Worm (Caenorhabditis elegans): ENCODE results near the gene tig-2.
"Not testable (repeated sequence)": the region's sequence is repeated elsewhere in the genome, so short reads cannot be mapped to it uniquely, and the experiment has no call there.

Gene tig-2

DNA sequence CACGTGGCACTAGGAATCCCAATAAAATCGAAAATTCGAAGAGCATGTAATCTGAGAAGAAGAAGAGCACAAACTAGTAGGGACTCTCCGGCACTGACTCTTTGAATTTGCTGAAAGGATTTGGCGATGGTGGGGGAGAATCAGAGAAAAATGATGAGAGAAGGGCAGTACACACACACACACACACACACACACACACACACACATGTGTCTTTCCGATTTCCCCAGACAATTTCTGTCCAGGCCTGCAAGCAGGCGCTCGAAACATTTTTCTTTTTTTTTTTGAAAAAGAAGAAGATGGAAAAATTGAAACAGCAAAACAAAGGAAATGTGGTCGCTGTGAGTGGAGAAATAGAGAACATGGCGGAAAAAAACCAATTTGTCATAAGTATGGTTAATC lies at the start of gene tig-2:
TSS of gene tig-2 (minus strand) at position 87 of the 400 bp plus-strand sequence.
- no peak for TF ChIP-seq unc-62 (GFP tag; optimal IDR thresholded peaks at IDR 0.05)

DNA sequence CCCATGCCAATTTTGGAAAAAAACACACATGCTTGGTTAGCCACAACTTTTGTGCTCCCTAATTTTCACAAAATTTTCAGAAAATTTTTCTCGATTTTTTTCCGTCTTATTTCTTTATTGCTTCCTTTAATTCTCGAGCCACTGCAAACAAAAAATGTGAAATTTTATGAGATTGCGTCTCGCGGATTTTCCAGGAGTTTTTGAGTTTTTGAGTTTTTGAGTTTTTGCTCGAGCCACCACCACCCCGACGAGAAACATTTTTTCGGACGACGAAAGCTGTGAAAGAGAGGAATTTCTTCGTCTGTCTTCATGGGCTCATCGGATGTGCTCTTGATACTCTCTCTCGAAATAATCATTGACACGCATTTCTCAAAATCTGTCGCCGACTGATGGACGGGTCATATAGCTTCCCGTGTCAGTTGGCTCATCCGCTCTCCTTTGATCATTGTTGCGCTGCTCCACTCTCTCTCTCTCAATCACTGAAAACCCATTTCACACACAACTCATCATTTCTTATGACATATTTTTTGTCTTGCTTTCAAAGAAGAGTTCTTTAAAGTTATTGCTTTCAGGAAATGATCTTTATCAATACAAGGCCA lies 47.5 kb upstream of the tig-2 start, which contains the start of gene C18G1.1:
TSS of gene C18G1.1 (plus strand) at position 573 of the 599 bp plus-strand sequence.
- TF ChIP-seq unc-62 (GFP tag; optimal IDR thresholded peaks at IDR 0.05): no peak

DNA sequence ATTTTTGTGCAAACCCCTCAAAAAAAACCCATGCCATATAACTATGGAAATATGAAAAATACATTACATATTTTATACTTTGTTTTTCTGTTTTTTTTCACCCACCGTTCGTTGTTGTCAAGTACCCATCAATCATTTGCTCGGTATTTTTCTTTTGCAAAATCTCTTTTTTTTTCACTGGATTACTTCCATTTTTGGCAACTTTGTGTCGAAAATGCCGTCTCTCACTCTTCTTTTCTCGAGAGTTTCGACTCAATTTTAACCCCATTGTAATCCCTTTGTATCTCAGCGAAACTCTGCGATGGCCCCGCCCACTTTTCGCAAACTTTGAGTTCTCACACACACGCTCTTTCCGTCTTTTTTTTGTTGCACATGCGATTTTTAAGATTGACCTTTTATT lies 45.2 kb upstream of the tig-2 start:
- no peak for TF ChIP-seq unc-62 (GFP tag; optimal IDR thresholded peaks at IDR 0.05)

DNA sequence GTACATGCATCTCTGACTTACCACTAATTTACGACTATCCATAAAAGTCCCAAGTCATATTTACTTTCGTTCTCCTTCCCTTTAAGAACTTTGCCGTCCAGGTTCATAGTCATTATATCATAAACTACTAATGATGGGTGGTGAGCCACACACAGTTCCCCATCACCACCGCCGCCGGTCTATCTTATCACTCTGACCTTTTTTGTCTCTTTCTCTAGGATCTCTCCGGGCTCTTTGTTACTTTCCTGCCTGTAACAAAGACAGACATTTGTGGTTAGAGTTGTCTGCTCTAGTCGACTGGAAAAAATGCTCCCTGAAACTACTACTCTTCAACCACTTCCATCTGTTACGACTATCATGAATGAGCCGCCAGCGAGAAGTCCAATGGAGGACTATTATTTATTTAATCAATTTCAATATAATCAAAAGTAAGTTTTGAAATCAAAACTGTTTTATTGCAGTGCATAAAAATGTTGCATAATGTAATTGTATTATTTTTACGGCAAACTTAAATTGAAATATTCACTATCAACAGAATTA lies 40.5 kb upstream of the tig-2 start, which contains the start of gene elt-7:
TSS of gene elt-7 (plus strand) at position 263 of the 540 bp plus-strand sequence.
- no peak for TF ChIP-seq unc-62 (GFP tag; optimal IDR thresholded peaks at IDR 0.05)

DNA sequence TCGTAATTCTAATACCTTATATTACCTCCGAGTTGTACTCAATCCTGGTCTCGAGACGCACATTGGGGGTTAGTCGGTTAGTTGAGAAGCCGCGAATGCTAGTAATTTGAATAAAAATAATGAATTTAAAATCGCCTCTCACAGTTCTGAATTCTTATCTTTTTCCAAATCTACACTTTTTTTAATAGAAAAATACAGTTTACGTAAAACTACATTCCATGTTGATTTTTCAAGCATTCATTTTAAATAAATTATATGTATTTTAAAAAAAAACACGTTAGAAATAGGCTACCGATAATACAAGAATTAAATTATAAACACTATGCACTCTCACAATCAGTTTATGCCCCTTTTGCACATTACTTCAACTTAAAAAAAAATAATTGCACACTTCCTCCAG lies 39.7 kb upstream of the tig-2 start, which contains the start of gene C18G1.9:
TSS of gene C18G1.9 (minus strand) at position 101 of the 400 bp plus-strand sequence.
- no peak for TF ChIP-seq unc-62 (GFP tag; optimal IDR thresholded peaks at IDR 0.05)

DNA sequence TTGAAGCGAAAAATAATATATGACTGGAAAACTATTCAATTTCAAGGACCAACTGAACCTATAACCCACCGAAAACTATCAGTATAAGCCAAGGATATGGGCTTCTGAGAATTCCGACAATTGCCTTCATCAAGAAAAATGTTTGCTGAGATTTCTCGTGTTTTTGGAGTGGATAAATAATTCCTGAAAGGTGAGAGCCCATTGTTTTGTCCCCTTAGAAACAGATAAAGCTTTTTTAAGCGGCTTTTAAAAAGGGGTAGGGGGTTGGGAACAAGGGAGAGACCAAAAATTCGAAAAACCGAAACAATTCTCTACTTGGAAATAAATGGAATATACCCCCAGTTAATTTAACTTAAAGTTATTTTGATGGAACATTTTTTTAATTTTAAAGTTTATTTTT lies 36.5 kb upstream of the tig-2 start, which contains the start of gene C18G1.8:
TSS of gene C18G1.8 (minus strand) at position 101 of the 400 bp plus-strand sequence.
- no peak for TF ChIP-seq unc-62 (GFP tag; optimal IDR thresholded peaks at IDR 0.05)

DNA sequence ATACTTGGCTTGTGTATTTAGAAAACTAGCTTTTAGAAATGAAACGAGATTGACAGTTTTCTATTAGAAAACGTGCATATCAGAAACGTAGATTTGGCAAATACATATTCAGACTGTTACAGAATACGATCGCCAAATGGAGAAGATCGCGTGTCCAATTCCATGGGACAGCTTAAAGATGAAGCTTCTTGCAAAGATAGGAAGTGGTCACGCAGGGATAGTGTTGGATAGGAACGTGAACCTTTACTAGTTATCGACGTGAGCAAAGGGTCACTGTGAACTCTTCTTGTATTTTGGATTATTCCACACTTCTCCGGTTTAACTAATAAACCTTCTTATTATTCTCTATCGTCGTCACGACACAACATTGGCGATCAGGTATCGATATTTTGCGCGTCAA lies 30.7 kb upstream of the tig-2 start, which contains the start of gene bgnt-1.4:
TSS of gene bgnt-1.4 (plus strand) at position 301 of the 400 bp plus-strand sequence.
- TF ChIP-seq unc-62 (GFP tag; optimal IDR thresholded peaks at IDR 0.05): not testable (repeated sequence)

DNA sequence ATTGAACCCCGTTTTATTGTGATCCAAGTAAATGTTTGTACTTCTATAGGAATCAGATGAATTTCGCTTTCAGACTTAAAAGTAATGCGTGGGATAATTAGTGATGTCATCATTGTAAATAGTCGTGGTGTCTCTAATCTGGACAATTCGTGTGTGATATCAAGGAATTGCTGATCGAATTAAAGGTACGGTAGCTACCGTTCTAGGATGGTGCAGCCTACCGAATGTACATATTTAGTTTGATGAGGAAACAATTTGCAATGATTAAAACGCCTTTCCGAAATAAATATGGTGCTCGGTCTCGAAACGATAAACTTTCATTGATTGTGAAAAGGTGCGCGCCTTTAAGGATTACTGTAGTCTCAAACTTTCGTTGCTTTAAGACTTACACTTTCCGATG lies 28.6 kb upstream of the tig-2 start:
- no peak for TF ChIP-seq unc-62 (GFP tag; optimal IDR thresholded peaks at IDR 0.05)

DNA sequence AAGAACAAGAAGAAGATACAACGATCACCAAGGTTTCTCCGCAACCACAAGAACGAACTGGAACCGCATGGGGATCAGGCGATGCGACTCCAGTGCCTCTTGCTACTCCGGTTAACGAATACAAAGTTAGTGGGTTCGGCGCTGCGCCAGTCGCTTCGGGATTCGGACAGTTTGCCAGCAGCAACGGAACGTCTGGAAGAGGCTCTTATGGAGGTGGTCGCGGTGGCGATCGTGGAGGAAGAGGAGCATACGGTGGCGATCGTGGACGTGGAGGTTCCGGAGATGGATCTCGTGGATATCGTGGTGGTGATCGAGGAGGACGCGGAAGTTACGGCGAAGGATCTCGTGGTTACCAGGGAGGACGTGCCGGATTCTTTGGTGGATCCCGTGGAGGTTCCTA lies 28.1 kb upstream of the tig-2 start:
- no peak for TF ChIP-seq unc-62 (GFP tag; optimal IDR thresholded peaks at IDR 0.05)

DNA sequence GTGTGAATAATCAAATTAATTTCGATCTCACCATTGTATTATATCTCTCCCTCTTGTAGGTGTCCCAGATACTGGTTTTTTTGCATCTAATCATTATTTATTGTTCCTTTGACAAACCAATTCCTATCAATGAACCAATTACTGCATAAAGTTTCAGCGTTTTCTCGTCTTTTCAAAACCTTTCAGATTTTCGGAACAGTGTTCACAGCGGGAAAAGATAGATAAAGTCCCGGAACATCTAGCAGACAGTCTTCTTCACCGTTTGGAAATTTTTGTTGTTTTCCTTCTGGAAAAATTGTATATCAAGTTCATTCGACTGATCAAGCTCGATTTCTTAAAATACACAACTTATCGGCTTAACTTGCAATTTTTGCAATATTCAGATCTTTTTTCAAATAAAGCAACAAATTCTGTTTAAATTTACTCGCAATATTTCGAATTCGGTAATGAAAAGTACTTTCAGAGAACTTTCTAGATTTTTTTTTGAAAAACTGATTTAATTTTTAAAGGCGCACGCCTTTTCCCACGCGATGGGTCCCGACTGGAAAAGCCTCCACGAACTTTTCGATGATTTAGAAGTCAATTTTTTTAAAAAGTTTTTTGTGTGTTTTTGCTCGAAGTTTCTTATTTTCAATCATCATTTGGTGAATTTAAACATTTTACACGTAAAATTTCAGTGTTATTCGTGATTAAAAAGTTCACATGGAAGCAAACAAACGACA lies 25.5 kb upstream of the tig-2 start, which contains the start of gene pgl-3:
TSS of gene pgl-3 (plus strand) at position 672 of the 722 bp plus-strand sequence.
- TF ChIP-seq unc-62 (GFP tag; optimal IDR thresholded peaks at IDR 0.05): no peak

DNA sequence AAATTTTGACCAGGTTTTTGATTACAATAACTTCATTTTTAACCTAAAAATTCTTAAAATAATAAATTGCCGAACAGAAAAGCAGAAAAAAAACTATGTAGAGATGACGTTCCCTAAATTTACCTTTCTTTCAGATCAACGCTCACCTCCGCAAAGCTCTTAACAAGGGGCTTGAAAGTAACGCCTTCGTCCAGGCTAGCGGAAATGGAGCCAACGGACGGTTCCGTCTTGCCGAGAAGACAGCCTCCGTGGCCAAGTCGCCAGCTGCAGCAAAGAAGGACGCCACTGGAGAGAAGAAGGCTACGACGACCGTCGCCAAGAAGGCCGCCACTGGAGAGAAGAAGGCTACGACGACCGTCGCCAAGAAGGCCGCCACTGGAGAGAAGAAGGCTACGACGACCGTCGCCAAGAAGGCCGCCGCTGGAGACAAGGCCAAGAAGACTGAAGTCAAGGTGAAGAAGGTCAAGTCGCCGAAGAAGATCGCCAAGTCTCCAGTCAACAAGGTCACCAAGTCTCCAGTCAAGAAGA lies 24.8 kb upstream of the tig-2 start:
- no peak for TF ChIP-seq unc-62 (GFP tag; optimal IDR thresholded peaks at IDR 0.05)

DNA sequence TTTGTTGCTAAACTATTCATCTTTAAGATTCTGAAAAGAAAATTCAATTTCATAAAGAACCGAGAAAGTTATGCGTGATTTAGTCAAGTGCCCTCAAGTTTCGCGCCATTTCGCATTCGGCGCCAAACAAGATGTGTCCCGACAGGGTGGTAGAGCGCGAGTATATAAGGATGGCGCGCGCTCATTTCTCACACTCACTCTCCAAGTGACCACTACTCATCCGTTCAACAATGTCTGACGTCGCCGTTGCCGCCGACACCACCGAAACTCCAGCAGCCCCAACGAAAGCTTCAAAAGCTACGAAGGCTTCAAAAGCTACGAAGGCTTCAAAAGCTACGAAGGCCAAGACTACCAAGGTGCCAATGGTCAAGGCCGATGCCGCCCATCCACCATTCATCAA lies 24.2 kb upstream of the tig-2 start, which contains the start of gene hil-4:
TSS of gene hil-4 (plus strand) at position 191 of the 400 bp plus-strand sequence.
- no peak for TF ChIP-seq unc-62 (GFP tag; optimal IDR thresholded peaks at IDR 0.05)

DNA sequence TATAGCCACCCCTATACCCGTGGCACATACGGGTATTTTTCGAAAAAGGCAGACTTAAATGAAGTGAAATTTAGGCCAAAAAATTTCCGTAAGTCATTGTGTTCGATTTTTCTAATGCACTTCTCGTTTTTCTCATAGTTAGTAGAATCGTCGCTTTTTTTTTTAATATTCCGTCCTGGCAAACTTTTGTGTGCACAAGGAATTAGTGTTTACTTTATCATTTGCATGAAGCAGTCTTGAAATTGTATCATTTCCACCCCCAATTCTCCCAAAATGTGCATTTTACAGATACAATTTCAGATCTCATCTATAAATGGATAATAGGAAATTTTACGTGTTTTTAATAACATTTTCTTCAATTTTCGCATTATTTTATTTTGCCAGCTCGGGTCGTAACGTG lies 20.3 kb upstream of the tig-2 start, which contains the start of gene C18G1.6:
TSS of gene C18G1.6 (plus strand) at position 301 of the 400 bp plus-strand sequence.
- TF ChIP-seq unc-62 (GFP tag; optimal IDR thresholded peaks at IDR 0.05): no peak

DNA sequence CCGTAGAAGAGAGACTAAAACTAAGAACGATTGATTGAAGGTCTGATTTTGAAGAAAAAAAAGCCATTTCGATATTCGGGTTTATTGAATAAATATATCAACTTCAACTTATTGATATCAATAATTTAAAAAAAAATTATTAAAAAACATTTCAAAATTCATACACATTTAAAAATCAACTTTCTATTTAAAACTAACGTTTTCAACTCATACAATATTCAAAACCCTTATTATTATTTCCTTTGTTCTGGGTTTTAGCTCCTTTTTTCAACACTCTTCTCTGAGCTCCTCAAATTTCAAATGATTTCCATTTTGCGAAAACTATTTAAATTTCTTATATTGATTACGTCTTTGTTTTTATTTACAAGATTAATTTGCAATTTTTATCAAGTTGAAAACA lies 15.3 kb upstream of the tig-2 start, which contains the start of gene C18G1.7:
TSS of gene C18G1.7 (plus strand) at position 301 of the 400 bp plus-strand sequence.
- TF ChIP-seq unc-62 (GFP tag; optimal IDR thresholded peaks at IDR 0.05): no peak

DNA sequence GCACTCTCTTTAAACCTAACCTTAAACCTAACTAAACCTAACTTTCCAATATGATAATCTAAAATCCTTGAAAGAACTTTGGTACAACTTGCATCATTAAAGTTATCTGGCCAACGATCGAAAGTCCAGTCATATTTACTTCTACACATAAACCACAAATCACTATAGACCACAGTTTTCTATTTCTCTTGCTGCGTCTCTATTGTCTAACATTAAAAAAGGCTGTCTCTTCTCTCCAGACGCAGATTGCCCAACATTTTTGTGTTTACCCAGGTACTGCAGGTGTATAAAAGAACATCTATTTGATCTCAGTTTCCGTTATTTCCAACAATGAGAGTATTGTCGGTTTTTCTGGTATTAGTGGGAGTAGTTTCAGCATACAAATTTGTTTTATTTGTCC lies 12.2 kb upstream of the tig-2 start, which contains the start of gene ugt-61:
TSS of gene ugt-61 (plus strand) at position 233 of the 400 bp plus-strand sequence.
- no peak for TF ChIP-seq unc-62 (GFP tag; optimal IDR thresholded peaks at IDR 0.05)

DNA sequence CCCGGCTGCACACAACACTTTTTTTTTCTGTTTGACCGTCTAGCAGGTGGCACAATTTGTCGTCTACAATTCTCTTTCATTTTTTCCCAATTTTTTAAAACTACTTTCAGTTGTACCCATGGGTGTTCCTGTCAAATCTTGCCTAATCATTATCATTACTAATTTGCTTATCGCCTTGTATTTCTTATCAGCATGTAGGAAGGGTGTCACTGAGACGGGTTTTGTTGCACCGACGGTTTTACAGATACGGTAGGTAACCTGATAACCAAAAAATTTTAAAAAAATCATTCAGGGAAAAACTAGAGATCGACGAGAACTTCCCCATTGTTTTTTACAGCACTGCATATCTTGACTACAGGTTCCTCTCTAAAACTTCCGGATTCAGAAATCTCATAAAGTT lies 7.8 kb upstream of the tig-2 start, which contains the start of gene F39G3.2:
TSS of gene F39G3.2 (plus strand) at position 105 of the 400 bp plus-strand sequence.
- no peak for TF ChIP-seq unc-62 (GFP tag; optimal IDR thresholded peaks at IDR 0.05)

All from whole organism, dauer.